Fruit fly (Drosophila melanogaster): ENCODE data around the gene hth.

dm6 chr3R:10594167-10594779 lies 45.1 kb downstream of the hth start:
- no peak for TF ChIP-seq CG34367 (tag; optimal IDR thresholded peaks at IDR 0.05)
- TF ChIP-seq EcR (GFP tag; optimal IDR thresholded peaks at IDR 0.05): no peak
- TF ChIP-seq fd96Ca (GFP tag; IDR thresholded peaks at IDR 0.05): no peak
- no peak for TF ChIP-seq Pif1A (GFP tag; optimal IDR thresholded peaks at IDR 0.05)
- TF ChIP-seq D1 (tag; optimal IDR thresholded peaks at IDR 0.05): no peak
- no peak for TF ChIP-seq CG8301 (tag; optimal IDR thresholded peaks at IDR 0.05)
- TF ChIP-seq Ets98B (GFP tag; IDR thresholded peaks at IDR 0.05): no peak
- no peak for TF ChIP-seq gl (tag; optimal IDR thresholded peaks at IDR 0.05)
- TF ChIP-seq CG14655 (GFP tag; optimal IDR thresholded peaks at IDR 0.05): no peak
- no peak for TF ChIP-seq CG17806 (tag; optimal IDR thresholded peaks at IDR 0.05)
- TF ChIP-seq CG12605 (GFP tag; IDR thresholded peaks at IDR 0.05): no peak
- no peak for TF ChIP-seq CG8159 (tag; optimal IDR thresholded peaks at IDR 0.05)
- TF ChIP-seq CG9948 (tag; optimal IDR thresholded peaks at IDR 0.05): no peak

All from whole organism, pupa.